Worm (Caenorhabditis elegans): ENCODE measurements around the gene flp-20.

flp-20 gene

ce11 chrX:9338375-9338774 lies 11.3 kb downstream of the flp-20 start, which contains the start of gene apa-2:
TSS of gene apa-2 (plus strand) at chrX:9338675.
- no peak for TF ChIP-seq madf-9 (GFP tag; conservative IDR thresholded peaks at IDR 0.05)

- TF ChIP-seq nhr-237 (tag; optimal IDR thresholded peaks at IDR 0.05) (no peak), cey-2 (tag; optimal IDR thresholded peaks at IDR 0.05; ENCODE audit: borderline replicate concordance, insufficient read depth) (no peak), zip-11 (GFP tag; IDR thresholded peaks at IDR 0.05) (no peak), tra-1 (GFP tag; IDR thresholded peaks at IDR 0.05) (no peak), mxl-2 (GFP tag; conservative IDR thresholded peaks at IDR 0.05) (no peak), zag-1 (tag; optimal IDR thresholded peaks at IDR 0.05) (no peak), daf-19 (GFP tag; conservative IDR thresholded peaks at IDR 0.05) (no peak), daf-16 (GFP tag; optimal IDR thresholded peaks at IDR 0.05) (no peak), daf-16 (tag; optimal IDR thresholded peaks at IDR 0.05) (no peak), zip-2 (tag; optimal IDR thresholded peaks at IDR 0.05) (no peak), fos-1 (tag; optimal IDR thresholded peaks at IDR 0.05) (no peak), attf-4 (tag; optimal IDR thresholded peaks at IDR 0.05) (no peak), ama-1 (optimal IDR thresholded peaks at IDR 0.05) (no peak), egl-43 (GFP tag; IDR thresholded peaks at IDR 0.05) (no peak), lin-38 (GFP tag; IDR thresholded peaks at IDR 0.05) (no peak), ces-1 (GFP tag; optimal IDR thresholded peaks at IDR 0.05) (no peak), set-16 (GFP tag; IDR thresholded peaks at IDR 0.05) (no peak; the same call in none of the 2 replicates), duxl-1 (tag; optimal IDR thresholded peaks at IDR 0.05; ENCODE audit: poor library complexity) (no peak), ceh-62 (tag; optimal IDR thresholded peaks at IDR 0.05) (no peak), ceh-20 (GFP tag; IDR thresholded peaks at IDR 0.05) (no peak; the same call in none of the 2 replicates), unc-130 (GFP tag; optimal IDR thresholded peaks at IDR 0.05) (no peak), Y5F2A.4 (GFP tag; optimal IDR thresholded peaks at IDR 0.05) (no peak), egl-27 (tag; optimal IDR thresholded peaks at IDR 0.05) (no peak), R02D3.7 (tag; optimal IDR thresholded peaks at IDR 0.05) (no peak), zfp-2 (tag; optimal IDR thresholded peaks at IDR 0.05) (no peak), nhr-10 (tag; optimal IDR thresholded peaks at IDR 0.05) (no peak), nhr-77 (tag; optimal IDR thresholded peaks at IDR 0.05) (peak; percentile 20), ctbp-1 (GFP tag; IDR thresholded peaks at IDR 0.05) (peak; percentile 84), pqm-1 (tag; optimal IDR thresholded peaks at IDR 0.05) (no peak), sdz-12 (GFP tag; optimal IDR thresholded peaks at IDR 0.05) (no peak), nhr-6 (tag; optimal IDR thresholded peaks at IDR 0.05) (no peak), F26F4.8 (GFP tag; conservative IDR thresholded peaks at IDR 0.05) (no peak), ZK337.2 (GFP tag; IDR thresholded peaks at IDR 0.05) (no peak), F10B5.3 (tag; optimal IDR thresholded peaks at IDR 0.05) (no peak), tag-97 (GFP tag; IDR thresholded peaks at IDR 0.05) (no peak), dpl-1 (GFP tag; optimal IDR thresholded peaks at IDR 0.05) (no peak), nhr-25 (tag; optimal IDR thresholded peaks at IDR 0.05; ENCODE audit: borderline replicate concordance, insufficient read depth) (no peak), madf-9 (GFP tag; conservative IDR thresholded peaks at IDR 0.05) (no peak), lim-7 (GFP tag; IDR thresholded peaks at IDR 0.05) (0 out of 2 replicates have a peak, but pooled peaks have one; percentile 23), ceh-44 (GFP tag; IDR thresholded peaks at IDR 0.05) (no peak), snpc-1.2 (GFP tag; IDR thresholded peaks at IDR 0.05) (no peak), php-3 (GFP tag; IDR thresholded peaks at IDR 0.05) (no peak), ztf-7 (tag; optimal IDR thresholded peaks at IDR 0.05) (no peak), nhr-111 (GFP tag; optimal IDR thresholded peaks at IDR 0.05) (no peak), hmg-1.1 (GFP tag; IDR thresholded peaks at IDR 0.05) (peak; percentile 88), gei-8 (GFP tag; optimal IDR thresholded peaks at IDR 0.05) (no peak), ZK546.5 (tag; optimal IDR thresholded peaks at IDR 0.05) (no peak), mdt-29 (GFP tag; IDR thresholded peaks at IDR 0.05) (no peak), mep-1 (tag; optimal IDR thresholded peaks at IDR 0.05) (peak; percentile 79), fkh-10 (GFP tag; optimal IDR thresholded peaks at IDR 0.05) (peak; percentile 36), lin-13 (GFP tag; optimal IDR thresholded peaks at IDR 0.05) (no peak)
Measured at ce11 chrX:9337832-9338231, 11.9 kb downstream of the flp-20 start.

All from whole organism, L4 larva.